Worm (Caenorhabditis elegans) whole organism, late embryonic: ENCODE measurements around the gene smcr-8.
A peak's percentile ranks its signal among the peaks of the same experiment; 100 is the strongest.

Experiments used
- C38D4.7 ChIP-seq: fragments of 200-800 bp; sonication (Bioruptor generic); optimal IDR thresholded peaks from 2 replicates; lab custom pipeline; 2018; ENCODE audit warnings: mild to moderate bottlenecking, missing genetic modification characterization, moderate library complexity, missing compliant biosample characterization
- K02D7.2 ChIP-seq: sonication (generic microtip); optimal IDR thresholded peaks from 2 replicates; lab custom pipeline; 2017; ENCODE audit warnings: mild to moderate bottlenecking, missing genetic modification characterization, missing compliant biosample characterization
- Y22D7AL.16 ChIP-seq: sonication (generic microtip); optimal IDR thresholded peaks from 2 replicates; lab custom pipeline; 2016; ENCODE audit warnings: missing genetic modification characterization, missing compliant biosample characterization
- ama-1 ChIP-seq: fragments of 150-350 bp; optimal IDR thresholded peaks from 2 replicates; lab custom pipeline; 2014
- ceh-18 ChIP-seq: sonication (generic microtip); optimal IDR thresholded peaks from 2 replicates; lab custom pipeline; 2016; ENCODE audit warnings: missing genetic modification characterization, missing compliant biosample characterization
- ceh-19 ChIP-seq: fragments of 200-800 bp; sonication (Bioruptor generic); optimal IDR thresholded peaks from 2 replicates; lab custom pipeline; 2018; ENCODE audit warnings: mild to moderate bottlenecking, missing genetic modification characterization, missing compliant biosample characterization
- ceh-2 ChIP-seq: sonication (generic microtip); optimal IDR thresholded peaks from 2 replicates; lab custom pipeline; 2016; ENCODE audit warnings: missing genotype, missing genetic modification characterization, missing compliant biosample characterization
- ceh-22 ChIP-seq: sonication (generic microtip); optimal IDR thresholded peaks from 2 replicates; lab custom pipeline; 2017; ENCODE audit warnings: missing biosample characterization, missing genetic modification characterization
- ceh-30 ChIP-seq: fragments of 150-350 bp; optimal IDR thresholded peaks from 2 replicates; lab custom pipeline; 2014; ENCODE audit warnings: missing biosample characterization, missing genetic modification characterization
- ceh-34 ChIP-seq: sonication (generic microtip); optimal IDR thresholded peaks from 2 replicates; lab custom pipeline; 2016; ENCODE audit warnings: mild to moderate bottlenecking, missing genetic modification characterization, missing compliant biosample characterization
- ceh-45 ChIP-seq: fragments of 200-800 bp; sonication (Bioruptor generic); IDR thresholded peaks from 2 replicates; pipeline ENCODE4 v1.3.6; 2022; ENCODE audit warnings: missing genetic modification reagents, missing genetic modification characterization, missing compliant biosample characterization
- ceh-9 ChIP-seq: sonication (generic microtip); optimal IDR thresholded peaks from 2 replicates; lab custom pipeline; 2016; ENCODE audit warnings: mild to moderate bottlenecking, missing genetic modification characterization, inconsistent platforms, missing compliant biosample characterization
- che-1 ChIP-seq: sonication (generic microtip); optimal IDR thresholded peaks from 2 replicates; lab custom pipeline; 2016; ENCODE audit warnings: mild to moderate bottlenecking, missing genetic modification characterization, missing compliant biosample characterization
- dmd-4 ChIP-seq: sonication (generic microtip); optimal IDR thresholded peaks from 2 replicates; lab custom pipeline; 2016; ENCODE audit warnings: borderline replicate concordance, missing genetic modification characterization, missing compliant biosample characterization
- dve-1 ChIP-seq: sonication (generic microtip); optimal IDR thresholded peaks from 2 replicates; lab custom pipeline; 2017; ENCODE audit warnings: antibody characterized with exemption, mild to moderate bottlenecking, missing genetic modification characterization, missing compliant biosample characterization
- elt-2 ChIP-seq: sonication (generic microtip); optimal IDR thresholded peaks from 2 replicates; lab custom pipeline; 2016; ENCODE audit warnings: missing genetic modification reagents, missing genetic modification characterization, missing compliant biosample characterization
- elt-4 ChIP-seq: sonication (generic microtip); optimal IDR thresholded peaks from 2 replicates; lab custom pipeline; 2016; ENCODE audit warnings: missing genetic modification characterization, missing compliant biosample characterization
- eyg-1 ChIP-seq: sonication (generic microtip); optimal IDR thresholded peaks from 2 replicates; lab custom pipeline; 2016; ENCODE audit warnings: missing genotype, missing genetic modification characterization, missing compliant biosample characterization
- fax-1 ChIP-seq: sonication (generic microtip); optimal IDR thresholded peaks from 2 replicates; lab custom pipeline; 2016; ENCODE audit warnings: missing genotype, missing genetic modification characterization, missing compliant biosample characterization
- fkh-10 ChIP-seq: fragments of 150-350 bp; optimal IDR thresholded peaks from 2 replicates; lab custom pipeline; 2014; ENCODE audit warnings: missing biosample characterization, missing genetic modification reagents, missing genetic modification characterization
- fkh-6 ChIP-seq: sonication (generic microtip); optimal IDR thresholded peaks from 2 replicates; lab custom pipeline; 2016; ENCODE audit warnings: missing genetic modification characterization, missing compliant biosample characterization
- hlh-13 ChIP-seq: fragments of 200-800 bp; sonication (Bioruptor generic); optimal IDR thresholded peaks from 2 replicates; lab custom pipeline; 2018; ENCODE audit warnings: mild to moderate bottlenecking, missing genetic modification characterization, missing compliant biosample characterization
- hlh-15 ChIP-seq: sonication (generic microtip); optimal IDR thresholded peaks from 2 replicates; lab custom pipeline; 2016; ENCODE audit warnings: missing genetic modification characterization, missing compliant biosample characterization
- hlh-30 ChIP-seq: sonication (generic microtip); optimal IDR thresholded peaks from 2 replicates; lab custom pipeline; 2017; ENCODE audit warnings: antibody characterized with exemption, missing genetic modification characterization, missing compliant biosample characterization; ENCODE audit not compliant: insufficient read depth
- lim-6 ChIP-seq: sonication (generic microtip); optimal IDR thresholded peaks from 2 replicates; lab custom pipeline; 2016; ENCODE audit warnings: missing genetic modification characterization, missing compliant biosample characterization
- lin-11 ChIP-seq: fragments of 200-800 bp; sonication (Bioruptor generic); optimal IDR thresholded peaks from 2 replicates; lab custom pipeline; 2018; ENCODE audit warnings: mild to moderate bottlenecking, missing genetic modification characterization, missing compliant biosample characterization
- madf-2 ChIP-seq: sonication (generic microtip); optimal IDR thresholded peaks from 2 replicates; lab custom pipeline; 2017; ENCODE audit warnings: missing genetic modification characterization, missing compliant biosample characterization
- nhr-11 ChIP-seq: fragments of 150-350 bp; optimal IDR thresholded peaks from 2 replicates; lab custom pipeline; 2014; ENCODE audit warnings: missing biosample characterization, missing genetic modification characterization
- nhr-232 ChIP-seq: sonication (generic microtip); optimal IDR thresholded peaks from 2 replicates; lab custom pipeline; 2016; ENCODE audit warnings: missing genetic modification characterization, missing compliant biosample characterization
- npax-4 ChIP-seq: sonication (generic microtip); optimal IDR thresholded peaks from 2 replicates; lab custom pipeline; 2016; ENCODE audit warnings: missing genetic modification characterization, missing compliant biosample characterization
- pax-1 ChIP-seq: fragments of 150-350 bp; optimal IDR thresholded peaks from 2 replicates; lab custom pipeline; 2014; ENCODE audit warnings: missing biosample characterization, missing genetic modification characterization
- pha-2 ChIP-seq: sonication (generic microtip); optimal IDR thresholded peaks from 2 replicates; lab custom pipeline; 2017; ENCODE audit warnings: mild to moderate bottlenecking, missing genetic modification characterization, missing compliant biosample characterization
- pha-4 ChIP-seq: fragments of 150-350 bp; optimal IDR thresholded peaks from 2 replicates; lab custom pipeline; 2018; ENCODE audit warnings: missing biosample characterization, missing genetic modification reagents, missing genetic modification characterization
- ref-2 ChIP-seq: sonication (generic microtip); optimal IDR thresholded peaks from 2 replicates; lab custom pipeline; 2016; ENCODE audit warnings: missing genetic modification characterization, missing compliant biosample characterization
- rnt-1 ChIP-seq: sonication (generic microtip); optimal IDR thresholded peaks from 2 replicates; lab custom pipeline; 2016; ENCODE audit warnings: missing genetic modification characterization, missing compliant biosample characterization
- sdc-2 ChIP-seq: sonication (generic microtip); optimal IDR thresholded peaks from 2 replicates; lab custom pipeline; 2016; ENCODE audit warnings: missing genotype, missing genetic modification characterization, missing compliant biosample characterization
- sox-2 ChIP-seq: fragments of 200-800 bp; sonication (Bioruptor generic); IDR thresholded peaks from 2 replicates; pipeline ENCODE4 v1.3.6; 2022; ENCODE audit warnings: missing genetic modification reagents, missing genetic modification characterization, missing compliant biosample characterization
- tbx-2 ChIP-seq: sonication (generic microtip); optimal IDR thresholded peaks from 2 replicates; lab custom pipeline; 2016; ENCODE audit warnings: missing genetic modification characterization, missing compliant biosample characterization
- unc-42 ChIP-seq: sonication (generic microtip); optimal IDR thresholded peaks from 2 replicates; lab custom pipeline; 2016; ENCODE audit warnings: missing genotype, missing genetic modification characterization, missing compliant biosample characterization
- unc-86 ChIP-seq: sonication (generic microtip); optimal IDR thresholded peaks from 2 replicates; lab custom pipeline; 2016; ENCODE audit warnings: missing genetic modification characterization, missing compliant biosample characterization
- zip-5 ChIP-seq: sonication (generic microtip); optimal IDR thresholded peaks from 2 replicates; lab custom pipeline; 2016; ENCODE audit warnings: missing genetic modification characterization, missing compliant biosample characterization
- ztf-16 ChIP-seq: sonication (generic microtip); optimal IDR thresholded peaks from 2 replicates; lab custom pipeline; 2017; ENCODE audit warnings: missing genetic modification characterization, missing compliant biosample characterization

The smcr-8 gene

ce11 chrIII:5018116-5018689, 19.0 kb downstream of the smcr-8 start, which contains the start of gene wip-1 (continued):
- no peak for TF ChIP-seq fkh-10 (GFP tag; lab: Kevin White, UChicago)
- TF ChIP-seq fkh-6 (tag; lab: Kevin White, UChicago): peak; percentile 60
- TF ChIP-seq dve-1: peak; percentile 96
- no peak for TF ChIP-seq lin-11 (tag; lab: Kevin White, UChicago)
- peak; percentile 40 for TF ChIP-seq eyg-1 (tag; lab: Kevin White, UChicago)
- peak; percentile 87 for TF ChIP-seq elt-2 (tag; lab: Kevin White, UChicago)
- TF ChIP-seq Y22D7AL.16 (tag; lab: Kevin White, UChicago): peak; percentile 17
- TF ChIP-seq rnt-1 (tag; lab: Kevin White, UChicago): peak; percentile 92
- TF ChIP-seq ceh-18 (tag; lab: Kevin White, UChicago): peak; percentile 96
- TF ChIP-seq ref-2 (tag; lab: Kevin White, UChicago): peak; percentile 88
- TF ChIP-seq unc-86 (tag; lab: Kevin White, UChicago): peak; percentile 71
- TF ChIP-seq ama-1 (lab: Kevin White, UChicago): no peak
- no peak for TF ChIP-seq hlh-13
- peak; percentile 38 for TF ChIP-seq pha-2 (tag; lab: Kevin White, UChicago)
- no peak for TF ChIP-seq ceh-22 (tag; lab: Kevin White, UChicago)
- TF ChIP-seq che-1: peak; percentile 56
- TF ChIP-seq elt-4 (tag; lab: Kevin White, UChicago): no peak
- TF ChIP-seq ceh-30 (tag; lab: Kevin White, UChicago): peak; percentile 77
- TF ChIP-seq hlh-15 (tag; lab: Kevin White, UChicago): peak; percentile 2
- no peak for TF ChIP-seq ceh-9
- peak; percentile 96 for TF ChIP-seq tbx-2
- TF ChIP-seq sox-2 (GFP tag; lab: Robert Waterston, UW): no peak
- TF ChIP-seq pha-4: no peak
- peak; percentile 79 for TF ChIP-seq sdc-2 (tag; lab: Kevin White, UChicago)
- peak; percentile 44 for TF ChIP-seq ceh-19 (GFP tag; lab: Kevin White, UChicago)
- TF ChIP-seq nhr-232 (tag; lab: Kevin White, UChicago): peak; percentile 59
- TF ChIP-seq pax-1 (tag; lab: Kevin White, UChicago): no peak
- peak; percentile 81 for TF ChIP-seq madf-2 (tag; lab: Kevin White, UChicago)
- TF ChIP-seq K02D7.2 (tag; lab: Kevin White, UChicago): no peak
- TF ChIP-seq ceh-45 (GFP tag; lab: Robert Waterston, UW): 0 out of 2 replicates have a peak, but pooled peaks have one; percentile 36
- TF ChIP-seq ceh-34 (tag; lab: Kevin White, UChicago): peak; percentile 94
- no peak for TF ChIP-seq npax-4 (tag; lab: Kevin White, UChicago)

ce11 chrIII:5020924-5021323, 21.7 kb downstream of the smcr-8 start, which contains the start of gene mdt-11:
Gene mdt-11, plus strand, starts transcription at chrIII:5021224.
- no peak for TF ChIP-seq ztf-16
- TF ChIP-seq zip-5 (tag; lab: Kevin White, UChicago): no peak
- no peak for TF ChIP-seq nhr-11
- TF ChIP-seq lim-6 (tag; lab: Kevin White, UChicago): no peak

- TF ChIP-seq ceh-34 (tag; lab: Kevin White, UChicago): no peak
- no peak for TF ChIP-seq fax-1 (tag; lab: Kevin White, UChicago)
- no peak for TF ChIP-seq ceh-2 (tag; lab: Kevin White, UChicago)
- TF ChIP-seq ceh-18 (tag; lab: Kevin White, UChicago): no peak
- no peak for TF ChIP-seq Y22D7AL.16 (tag; lab: Kevin White, UChicago)
- TF ChIP-seq ceh-9: no peak
- no peak for TF ChIP-seq npax-4 (tag; lab: Kevin White, UChicago)
- no peak for TF ChIP-seq fkh-6 (tag; lab: Kevin White, UChicago)
- no peak for TF ChIP-seq ama-1 (lab: Kevin White, UChicago)
- no peak for TF ChIP-seq dmd-4 (tag; lab: Kevin White, UChicago)
- TF ChIP-seq pha-2 (tag; lab: Kevin White, UChicago): no peak
- no peak for TF ChIP-seq hlh-30 (tag; lab: Kevin White, UChicago)
- no peak for TF ChIP-seq unc-42 (tag; lab: Kevin White, UChicago)
- no peak for TF ChIP-seq pax-1 (tag; lab: Kevin White, UChicago)
- TF ChIP-seq dve-1: no peak
- no peak for TF ChIP-seq hlh-13
- TF ChIP-seq C38D4.7 (GFP tag; lab: Kevin White, UChicago): no peak
- TF ChIP-seq hlh-15 (tag; lab: Kevin White, UChicago): no peak
- TF ChIP-seq, all 69 proteins: peak for 0
Observed at ce11 chrIII:5021689-5022088, 22.5 kb downstream of the smcr-8 start, which contains the start of gene R144.3. Gene R144.3, plus strand, starts transcription at chrIII:5021989.
